Worm (Caenorhabditis elegans): Measurements from ENCODE around the gene nuo-5.

The nuo-5 gene

DNA sequence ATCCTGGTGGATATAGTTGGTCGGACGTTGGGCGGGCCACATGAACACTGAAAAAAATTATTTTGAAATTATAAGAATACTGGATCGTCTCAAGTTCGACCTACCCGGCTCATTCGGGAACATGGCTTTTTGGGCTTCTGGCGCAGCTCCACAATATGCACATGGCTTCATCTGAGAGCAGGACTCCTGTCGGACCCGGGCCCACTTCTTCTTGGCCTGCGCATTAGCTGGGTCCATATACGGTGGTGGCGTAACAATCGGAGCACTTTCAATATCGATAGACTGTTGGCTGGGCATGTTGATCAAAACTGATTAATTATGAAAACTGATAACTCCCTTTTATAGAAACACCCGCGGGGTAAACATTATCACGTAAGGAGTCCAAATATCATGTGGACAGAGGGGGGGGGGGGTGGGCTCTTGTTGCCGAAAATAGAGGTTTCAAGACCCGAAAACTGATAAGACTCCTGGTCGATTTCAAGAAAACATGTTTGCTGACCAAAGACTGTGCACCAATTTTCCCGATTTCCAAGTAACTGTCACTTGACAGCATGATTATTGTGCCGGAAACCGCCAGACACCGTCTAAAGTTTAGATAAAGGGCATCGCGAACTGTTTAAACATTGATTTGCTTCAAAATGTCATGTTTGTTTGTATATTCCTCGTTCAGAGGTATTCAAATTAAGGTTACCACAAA lies 32.2 kb downstream of the nuo-5 start, which contains the start of gene dod-3:
Gene dod-3 (minus strand): TSS at position 315 of the 697 bp plus-strand sequence.
- no peak for TF ChIP-seq unc-62 (GFP tag; optimal IDR thresholded peaks at IDR 0.05)

DNA sequence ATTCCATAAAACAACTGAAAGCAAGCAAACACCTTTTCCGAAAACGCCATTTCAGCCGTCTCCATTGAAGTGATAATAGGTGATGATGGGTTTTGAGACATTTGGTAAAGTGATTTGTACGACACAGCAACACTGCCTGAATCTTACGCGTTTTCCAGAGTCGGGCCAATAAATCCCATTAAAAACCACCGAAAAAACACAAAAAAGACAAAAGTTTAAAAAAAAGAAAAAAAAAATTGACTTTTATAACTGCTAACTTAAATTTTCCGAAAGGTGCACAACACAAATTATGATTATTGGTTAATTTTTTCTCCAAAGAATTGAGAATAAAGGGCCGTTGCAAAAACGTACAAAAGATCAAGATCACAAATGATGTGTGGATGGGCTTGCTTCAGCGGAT lies 35.6 kb downstream of the nuo-5 start, which contains the start of gene srg-57:
Gene srg-57 (minus strand): TSS at position 101 of the 400 bp plus-strand sequence.
- TF ChIP-seq unc-62 (GFP tag; optimal IDR thresholded peaks at IDR 0.05), result no peak

DNA sequence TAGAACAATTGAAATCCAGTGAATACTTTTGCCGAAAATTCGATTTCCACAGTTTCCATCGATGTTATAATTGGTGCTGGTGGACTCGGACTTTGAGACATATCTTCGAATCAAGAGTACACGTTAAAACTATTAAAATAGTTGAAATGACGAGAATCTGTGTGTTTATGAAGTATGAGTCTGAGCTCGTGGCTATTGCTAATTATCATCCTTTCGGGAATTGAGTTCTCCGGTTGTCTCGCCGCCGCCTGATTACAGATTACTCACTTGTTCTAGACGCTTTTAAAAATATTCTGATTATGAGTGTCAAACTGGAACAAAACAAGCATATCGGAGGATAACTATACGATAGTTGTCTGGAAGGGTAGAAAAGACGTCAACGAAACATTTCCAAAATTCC lies 39.4 kb downstream of the nuo-5 start, which contains the start of gene srg-56:
Gene srg-56 (minus strand): TSS at position 101 of the 400 bp plus-strand sequence.
- TF ChIP-seq unc-62 (GFP tag; optimal IDR thresholded peaks at IDR 0.05), result no peak

DNA sequence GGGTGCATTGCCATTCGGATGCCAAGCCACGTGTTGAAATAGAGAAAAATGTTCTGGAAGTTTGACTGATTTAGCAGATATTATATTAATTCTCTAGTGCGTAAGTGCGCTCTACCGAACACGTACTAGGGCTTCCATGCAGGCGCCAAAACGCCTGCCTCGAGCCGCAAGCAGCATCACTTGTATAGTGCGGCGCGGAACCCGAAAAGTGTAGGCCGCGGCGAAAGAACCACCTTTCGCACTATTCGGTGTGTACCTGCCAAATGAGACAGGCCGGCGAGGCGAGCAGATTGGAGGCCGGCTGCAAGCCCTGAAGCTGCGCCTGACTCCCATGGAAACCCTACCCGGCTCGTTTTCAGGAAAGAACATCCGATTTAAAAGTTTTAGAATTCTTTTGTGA lies 40.8 kb downstream of the nuo-5 start:
- TF ChIP-seq unc-62 (GFP tag; optimal IDR thresholded peaks at IDR 0.05), result no peak

DNA sequence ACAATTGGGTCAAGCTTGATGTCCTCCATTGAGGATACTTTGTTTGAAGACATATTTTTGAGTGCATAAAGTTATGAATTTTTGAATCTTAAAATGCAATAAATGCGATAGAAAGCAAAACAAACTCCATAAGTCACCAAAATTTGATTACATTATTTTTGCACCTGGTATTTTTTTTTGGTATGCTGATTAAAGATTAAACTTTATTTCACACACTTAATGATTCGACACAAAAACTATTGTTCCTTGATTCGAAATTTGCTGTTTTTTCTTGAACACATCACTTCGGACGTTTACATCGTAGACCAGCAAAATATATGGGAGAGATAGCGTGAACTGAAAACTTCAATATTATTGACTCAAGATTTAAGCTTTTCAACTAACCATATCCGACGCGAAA lies 41.5 kb downstream of the nuo-5 start, which contains the start of gene srg-61:
Gene srg-61 (minus strand): TSS at position 101 of the 400 bp plus-strand sequence.
- TF ChIP-seq unc-62 (GFP tag; optimal IDR thresholded peaks at IDR 0.05), result no peak

DNA sequence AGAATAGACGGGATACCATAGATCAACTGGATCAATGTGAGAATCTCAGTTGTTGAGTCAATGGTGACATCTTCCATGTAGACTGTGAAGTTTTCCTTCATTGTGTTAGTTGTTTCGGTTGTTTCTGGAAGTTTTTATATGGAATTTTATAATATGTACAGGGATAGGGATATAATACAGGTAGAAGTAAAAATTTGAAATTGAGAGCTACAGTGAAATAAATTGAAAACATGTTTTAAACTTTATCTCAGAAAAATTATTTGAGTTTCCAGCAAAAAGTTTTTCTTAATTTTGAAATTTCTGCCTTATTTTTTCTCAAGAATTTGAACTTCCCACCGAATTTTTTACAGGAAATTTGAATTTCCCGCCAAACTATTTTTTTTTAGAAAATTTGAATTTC lies 43.5 kb downstream of the nuo-5 start, which contains the start of gene srg-62:
Gene srg-62 (minus strand): TSS at position 101 of the 400 bp plus-strand sequence.
- no peak for TF ChIP-seq unc-62 (GFP tag; optimal IDR thresholded peaks at IDR 0.05)

DNA sequence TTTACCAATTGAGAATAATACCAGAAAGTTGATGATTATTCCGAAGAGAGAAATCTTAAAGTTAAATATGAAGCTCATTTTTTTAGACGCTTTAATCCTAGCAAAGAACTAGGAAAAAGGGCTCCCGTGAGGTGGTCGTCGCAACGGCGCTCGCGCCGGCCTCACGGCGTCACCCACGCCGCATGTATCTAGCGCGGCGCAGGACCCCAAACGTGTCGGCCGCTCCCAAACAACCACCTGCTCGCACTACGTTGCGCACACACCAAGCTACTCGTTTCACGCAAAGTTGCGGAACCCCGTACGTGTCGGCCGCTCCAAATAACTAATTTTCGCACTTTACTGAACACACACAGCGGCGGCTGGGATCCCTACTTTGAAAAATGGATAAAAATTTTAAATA lies 47.6 kb downstream of the nuo-5 start:
- no peak for TF ChIP-seq unc-62 (GFP tag; optimal IDR thresholded peaks at IDR 0.05)

DNA sequence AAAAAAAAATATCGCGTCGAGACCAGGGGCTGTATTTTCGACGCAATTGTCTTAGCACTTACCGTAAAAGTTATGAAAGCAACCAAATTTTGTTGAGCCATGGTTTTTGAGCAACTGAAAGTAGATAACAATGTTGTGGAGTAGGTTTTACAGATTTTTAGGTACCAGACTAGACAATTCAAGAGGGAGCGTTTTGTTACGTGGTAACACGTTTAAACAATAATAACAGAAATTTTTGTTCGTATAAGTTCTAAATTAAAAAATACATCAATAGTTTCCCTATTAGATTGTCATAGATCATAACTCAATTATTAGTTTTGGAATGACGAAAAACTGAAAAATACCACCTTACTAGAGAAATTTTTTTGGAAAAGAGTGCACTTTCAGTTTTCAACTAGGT lies 51.2 kb downstream of the nuo-5 start, which contains the start of gene srx-24:
Gene srx-24 (minus strand): TSS at position 101 of the 400 bp plus-strand sequence.
- no peak for TF ChIP-seq unc-62 (GFP tag; optimal IDR thresholded peaks at IDR 0.05)

DNA sequence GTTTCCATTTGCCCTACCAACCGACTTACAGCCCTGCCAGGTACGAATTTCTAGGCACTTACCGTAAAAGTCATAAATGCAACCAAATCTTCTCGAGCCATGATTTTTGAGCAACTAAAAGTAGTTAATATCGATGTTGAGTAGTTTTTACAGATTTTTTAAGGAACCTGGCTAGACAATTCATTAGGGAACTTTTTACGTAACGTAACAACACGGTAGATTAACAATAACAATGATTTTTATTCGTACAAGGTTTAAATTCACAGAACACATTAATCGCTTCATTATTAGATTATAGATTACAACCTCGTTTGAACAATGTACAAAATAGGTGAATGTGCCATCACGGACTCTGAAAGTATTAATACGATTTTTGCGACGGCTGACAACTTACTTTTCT lies 54.2 kb downstream of the nuo-5 start, which contains the start of gene srx-26:
Gene srx-26 (minus strand): TSS at position 101 of the 400 bp plus-strand sequence.
- no peak for TF ChIP-seq unc-62 (GFP tag; optimal IDR thresholded peaks at IDR 0.05)
